Fruit fly (Drosophila melanogaster): ENCODE results near the gene rictor.

DNA sequence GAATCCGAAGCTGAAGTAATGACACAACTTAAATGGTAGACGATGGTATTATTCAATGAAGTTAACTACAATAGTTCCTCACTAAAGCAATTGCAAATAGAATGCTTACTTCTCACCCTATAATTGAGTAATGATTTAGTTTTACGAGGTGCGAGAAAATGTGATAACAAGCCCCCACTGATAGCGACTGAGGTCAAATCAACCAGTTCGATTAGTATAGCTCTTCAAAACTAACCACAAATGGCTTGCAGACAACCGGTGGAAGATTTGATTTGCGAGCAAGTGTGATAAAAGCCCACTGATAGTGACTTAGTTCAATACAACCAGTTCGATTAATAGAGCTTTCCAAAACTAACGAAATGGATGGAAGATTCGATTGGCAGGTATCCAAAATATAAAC, 21.7 kb downstream of the rictor start:
- TF ChIP-seq topi (GFP tag; optimal IDR thresholded peaks at IDR 0.05) (no peak), CG31627 (GFP tag; optimal IDR thresholded peaks at IDR 0.05) (no peak), OdsH (GFP tag; optimal IDR thresholded peaks at IDR 0.05) (no peak), net (GFP tag; optimal IDR thresholded peaks at IDR 0.05) (no peak), Smox (GFP tag; optimal IDR thresholded peaks at IDR 0.05) (no peak), Eip78C (GFP tag) (no peak)
